Worm (Caenorhabditis elegans): Measurements from ENCODE around the gene ZC204.6.

DNA sequence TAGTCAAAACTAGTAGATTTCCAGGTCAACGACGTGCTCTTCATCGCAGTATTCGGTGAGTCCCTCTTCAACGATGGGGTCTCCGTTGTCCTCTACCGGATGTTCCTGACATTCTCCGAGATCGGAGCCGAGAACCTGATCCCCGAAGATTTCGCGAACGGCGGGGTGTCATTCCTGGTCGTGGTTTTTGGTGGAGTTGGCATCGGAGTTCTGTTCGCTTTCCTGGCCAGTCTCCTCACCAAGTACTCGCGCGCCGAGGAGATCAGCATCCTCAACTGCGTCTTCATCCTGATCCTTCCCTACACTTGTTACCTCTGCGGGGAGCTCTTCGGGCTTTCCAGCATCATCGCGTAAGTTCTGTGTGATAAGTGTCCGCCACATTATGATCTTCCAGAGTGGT lies 28.0 kb upstream of the ZC204.6 start:
- TF ChIP-seq W03F9.2 (tag; optimal IDR thresholded peaks at IDR 0.05) = no peak
- TF ChIP-seq dao-5 (tag; optimal IDR thresholded peaks at IDR 0.05) = no peak
- no peak for TF ChIP-seq him-1 (tag; optimal IDR thresholded peaks at IDR 0.05)

Measured in whole organism, L4/young adult.